Worm (Caenorhabditis elegans): Measurements from ENCODE around the gene trxr-2.

The trxr-2 gene

ce11 chrIII:8888956-8889355 is 24.6 kb upstream of the trxr-2 start, which contains the start of gene ZK637.14:
TSS of gene ZK637.14 (minus strand) at chrIII:8889156.
- TF ChIP-seq aly-2 (tag; optimal IDR thresholded peaks at IDR 0.05) (no peak), mdl-1 (tag; optimal IDR thresholded peaks at IDR 0.05) (no peak), nhr-6 (tag; optimal IDR thresholded peaks at IDR 0.05) (peak; percentile 9), lin-11 (tag; optimal IDR thresholded peaks at IDR 0.05) (peak; percentile 39), nhr-129 (tag; optimal IDR thresholded peaks at IDR 0.05) (peak; percentile 71), nhr-10 (tag; optimal IDR thresholded peaks at IDR 0.05) (no peak), lin-39 (tag; optimal IDR thresholded peaks at IDR 0.05) (no peak), fos-1 (tag; optimal IDR thresholded peaks at IDR 0.05) (peak; percentile 95), C34F6.9 (tag; optimal IDR thresholded peaks at IDR 0.05) (peak; percentile 93), sma-9 (GFP tag; optimal IDR thresholded peaks at IDR 0.05) (peak; percentile 15), sma-9 (tag; optimal IDR thresholded peaks at IDR 0.05) (no peak), nhr-12 (tag; optimal IDR thresholded peaks at IDR 0.05) (no peak), crh-2 (tag; optimal IDR thresholded peaks at IDR 0.05) (peak; percentile 89), Y55F3AM.14 (GFP tag; optimal IDR thresholded peaks at IDR 0.05) (no peak), gmeb-1 (tag; optimal IDR thresholded peaks at IDR 0.05) (peak; percentile 49), nhr-21 (tag; optimal IDR thresholded peaks at IDR 0.05) (peak; percentile 23), nhr-25 (tag; optimal IDR thresholded peaks at IDR 0.05) (peak; percentile 3), ceh-16 (tag; optimal IDR thresholded peaks at IDR 0.05) (no peak), ama-1 (optimal IDR thresholded peaks at IDR 0.05) (peak; percentile 2), ZK546.5 (tag; optimal IDR thresholded peaks at IDR 0.05) (no peak), ceh-82 (tag; optimal IDR thresholded peaks at IDR 0.05) (no peak), unc-55 (GFP tag; optimal IDR thresholded peaks at IDR 0.05) (peak; percentile 61), skn-1 (tag; optimal IDR thresholded peaks at IDR 0.05) (peak; percentile 73), sma-3 (GFP tag; optimal IDR thresholded peaks at IDR 0.05) (peak; percentile 16), lsy-2 (tag; optimal IDR thresholded peaks at IDR 0.05) (peak; percentile 45 to 76), lin-13 (GFP tag; optimal IDR thresholded peaks at IDR 0.05) (no peak)

ce11 chrIII:8889931-8890330 is 23.6 kb upstream of the trxr-2 start, which contains the start of gene lnkn-1:
TSS of gene lnkn-1 (plus strand) at chrIII:8890231.
- no peak for TF ChIP-seq sem-4 (tag; optimal IDR thresholded peaks at IDR 0.05)

ce11 chrIII:8893464-8893863 is 20.1 kb upstream of the trxr-2 start, which contains the start of gene ZK637.4:
TSS of gene ZK637.4 (plus strand) at chrIII:8893764.
- no peak for TF ChIP-seq crh-2 (tag; optimal IDR thresholded peaks at IDR 0.05)
- TF ChIP-seq nhr-25 (tag; optimal IDR thresholded peaks at IDR 0.05) = no peak
- no peak for TF ChIP-seq sma-3 (GFP tag; optimal IDR thresholded peaks at IDR 0.05)
- TF ChIP-seq lin-13 (GFP tag; optimal IDR thresholded peaks at IDR 0.05) = no peak
- TF ChIP-seq nhr-77 (tag; optimal IDR thresholded peaks at IDR 0.05) = no peak
- no peak for TF ChIP-seq mbf-1 (tag; optimal IDR thresholded peaks at IDR 0.05)
- no peak for TF ChIP-seq fos-1 (tag; optimal IDR thresholded peaks at IDR 0.05)
- TF ChIP-seq unc-55 (GFP tag; optimal IDR thresholded peaks at IDR 0.05) = no peak
- no peak for TF ChIP-seq nhr-129 (tag; optimal IDR thresholded peaks at IDR 0.05)

DNA sequence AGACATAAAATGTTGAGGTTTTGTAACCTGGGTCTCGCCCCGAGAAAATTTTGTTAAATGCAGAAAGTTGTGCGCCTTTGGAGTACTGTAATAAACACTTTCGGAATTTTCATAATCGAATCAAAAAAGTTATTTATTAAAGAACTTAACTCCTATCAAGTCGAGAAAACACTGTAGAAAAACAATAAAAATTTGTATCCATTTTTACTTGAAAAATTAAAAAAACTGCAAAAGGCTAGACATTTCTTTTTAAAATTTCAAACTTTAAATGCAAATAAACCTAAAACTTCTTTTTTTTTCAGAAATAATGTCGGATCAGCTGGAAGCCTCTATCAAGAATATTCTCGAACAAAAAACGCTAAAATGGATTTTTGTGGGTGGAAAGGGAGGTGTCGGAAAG is 18.8 kb upstream of the trxr-2 start, which contains the start of gene asna-1:
TSS of gene asna-1 (plus strand) at position 301 of the 400 bp plus-strand sequence.
- TF ChIP-seq lin-39 (tag; optimal IDR thresholded peaks at IDR 0.05) (no peak), nhr-6 (tag; optimal IDR thresholded peaks at IDR 0.05) (no peak), peb-1 (tag; optimal IDR thresholded peaks at IDR 0.05) (no peak), ceh-82 (tag; optimal IDR thresholded peaks at IDR 0.05) (no peak), unc-55 (GFP tag; optimal IDR thresholded peaks at IDR 0.05) (no peak), nhr-10 (tag; optimal IDR thresholded peaks at IDR 0.05) (no peak), F13H6.1 (tag; optimal IDR thresholded peaks at IDR 0.05) (no peak), elt-1 (tag; optimal IDR thresholded peaks at IDR 0.05) (no peak), ZK546.5 (tag; optimal IDR thresholded peaks at IDR 0.05) (no peak), skn-1 (tag; optimal IDR thresholded peaks at IDR 0.05) (no peak), crh-2 (tag; optimal IDR thresholded peaks at IDR 0.05) (no peak), snpc-4 (tag; optimal IDR thresholded peaks at IDR 0.05) (no peak), nhr-12 (tag; optimal IDR thresholded peaks at IDR 0.05) (no peak), ceh-16 (tag; optimal IDR thresholded peaks at IDR 0.05) (no peak), ztf-11 (tag; optimal IDR thresholded peaks at IDR 0.05) (no peak), unc-62 (GFP tag; optimal IDR thresholded peaks at IDR 0.05) (no peak)

ce11 chrIII:8899767-8900166 is 13.8 kb upstream of the trxr-2 start:
- TF ChIP-seq nhr-11 (tag; optimal IDR thresholded peaks at IDR 0.05) (no peak), skn-1 (tag; optimal IDR thresholded peaks at IDR 0.05) (no peak), egl-27 (tag; optimal IDR thresholded peaks at IDR 0.05) (no peak), nhr-12 (tag; optimal IDR thresholded peaks at IDR 0.05) (no peak), ceh-82 (tag; optimal IDR thresholded peaks at IDR 0.05) (no peak), nhr-237 (tag; optimal IDR thresholded peaks at IDR 0.05) (no peak), nhr-25 (tag; optimal IDR thresholded peaks at IDR 0.05) (no peak), F13H6.1 (tag; optimal IDR thresholded peaks at IDR 0.05) (no peak), nhr-10 (tag; optimal IDR thresholded peaks at IDR 0.05) (no peak), elt-1 (tag; optimal IDR thresholded peaks at IDR 0.05) (no peak), ama-1 (optimal IDR thresholded peaks at IDR 0.05) (no peak), lin-13 (GFP tag; optimal IDR thresholded peaks at IDR 0.05) (peak; percentile 39), elt-3 (tag; optimal IDR thresholded peaks at IDR 0.05) (no peak), ztf-11 (tag; optimal IDR thresholded peaks at IDR 0.05) (no peak), peb-1 (tag; optimal IDR thresholded peaks at IDR 0.05) (no peak), nhr-6 (tag; optimal IDR thresholded peaks at IDR 0.05) (no peak), unc-55 (GFP tag; optimal IDR thresholded peaks at IDR 0.05) (peak; percentile 83), mbf-1 (tag; optimal IDR thresholded peaks at IDR 0.05) (no peak), fos-1 (tag; optimal IDR thresholded peaks at IDR 0.05) (no peak), unc-39 (tag; optimal IDR thresholded peaks at IDR 0.05) (no peak), crh-2 (tag; optimal IDR thresholded peaks at IDR 0.05) (peak; percentile 44), alr-1 (tag; optimal IDR thresholded peaks at IDR 0.05) (no peak), ztf-4 (tag; optimal IDR thresholded peaks at IDR 0.05) (no peak), mab-5 (tag; optimal IDR thresholded peaks at IDR 0.05) (no peak), lin-39 (tag; optimal IDR thresholded peaks at IDR 0.05) (no peak), sem-4 (tag; optimal IDR thresholded peaks at IDR 0.05) (no peak), snpc-4 (tag; optimal IDR thresholded peaks at IDR 0.05) (no peak)
